Worm (Caenorhabditis elegans): ENCODE results near the gene Y13C8A.1.
A peak's percentile ranks its signal among the peaks of the same experiment; 100 is the strongest.
"Not testable (repeated sequence)": the region's sequence is repeated elsewhere in the genome, so short reads cannot be mapped to it uniquely, and the experiment has no call there.

Y13C8A.1 gene

ce11 chrX:16901906-16902383, 18.4 kb downstream of the Y13C8A.1 start (continued):
- TF ChIP-seq efl-1 (optimal IDR thresholded peaks at IDR 0.05) (peak in 1 of 2 experiments; percentile 11), efl-1 (GFP tag; optimal IDR thresholded peaks at IDR 0.05 in 1 of 2) (peak in 1 of 2 experiments; percentile 14), ceh-88 (GFP tag; IDR thresholded peaks at IDR 0.05) (peak; percentile 43; the same call in 1 of the 2 replicates), nhr-19 (GFP tag; conservative IDR thresholded peaks at IDR 0.05) (peak; percentile 83), mdl-1 (tag; optimal IDR thresholded peaks at IDR 0.05) (peak in 1 of 2 experiments; percentile 84), lin-35 (GFP tag; optimal IDR thresholded peaks at IDR 0.05) (peak; percentile 32 to 70), elt-3 (tag; optimal IDR thresholded peaks at IDR 0.05) (peak in 1 of 6 experiments; percentile 1), mep-1 (tag; optimal IDR thresholded peaks at IDR 0.05) (peak; percentile 36), skn-1 (tag; optimal IDR thresholded peaks at IDR 0.05) (peak; percentile 13), nhr-71 (tag; optimal IDR thresholded peaks at IDR 0.05) (peak; percentile 83), dsc-1 (tag; optimal IDR thresholded peaks at IDR 0.05) (peak; percentile 1), rnt-1 (tag; optimal IDR thresholded peaks at IDR 0.05) (peak; percentile 35), nhr-20 (tag; optimal IDR thresholded peaks at IDR 0.05) (peak; percentile 79), lin-14 (GFP tag; optimal IDR thresholded peaks at IDR 0.05) (peak; percentile 90)

- TF ChIP-seq efl-1 (optimal IDR thresholded peaks at IDR 0.05) (no peak), efl-1 (GFP tag; optimal IDR thresholded peaks at IDR 0.05 in 1 of 2) (peak in 1 of 2 experiments; percentile 64), ces-1 (GFP tag; optimal IDR thresholded peaks at IDR 0.05) (no peak)
Observed at ce11 chrX:16902657-16903056, 19.1 kb downstream of the Y13C8A.1 start.

DNA sequence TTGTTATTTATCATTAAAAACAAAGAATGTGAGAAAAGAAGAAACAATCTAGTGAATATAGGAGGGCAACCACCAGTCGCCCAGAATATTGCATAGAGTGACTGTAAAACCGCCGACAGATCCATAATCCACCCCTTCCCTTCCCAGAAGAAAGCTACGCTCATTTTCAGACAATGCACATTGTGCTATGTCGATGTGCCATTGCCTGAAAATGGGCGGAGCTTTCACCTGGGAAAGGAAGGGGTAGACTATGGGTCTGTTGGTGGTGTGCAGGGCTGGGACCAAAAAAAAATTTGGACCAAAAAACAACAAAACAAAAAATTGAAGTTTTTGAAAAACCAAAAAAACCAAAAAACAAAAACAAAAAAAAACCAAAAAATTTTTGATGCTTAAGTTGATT, 20.1 kb downstream of the Y13C8A.1 start, which contains the start of gene F39F10.4:
Gene F39F10.4 (minus strand): TSS at position 101 of the 400 bp plus-strand sequence.
- TF ChIP-seq unc-98 (GFP tag; IDR thresholded peaks at IDR 0.05) (no peak), aly-2 (tag; optimal IDR thresholded peaks at IDR 0.05) (no peak), rnt-1 (tag; optimal IDR thresholded peaks at IDR 0.05) (no peak), Y116A8C.19 (tag; optimal IDR thresholded peaks at IDR 0.05; ENCODE audit: borderline replicate concordance) (no peak), pqm-1 (tag; optimal IDR thresholded peaks at IDR 0.05) (no peak), ets-5 (GFP tag; IDR thresholded peaks at IDR 0.05) (no peak)

ce11 chrX:16913669-16914068, 30.1 kb downstream of the Y13C8A.1 start, which contains the start of gene F39F10.5:
F39F10.5 (minus strand) TSS chrX:16913769.
- not testable (repeated sequence) for TF ChIP-seq lin-39 (tag; optimal IDR thresholded peaks at IDR 0.05); lin-14 (GFP tag; optimal IDR thresholded peaks at IDR 0.05); C34B4.2 (tag; optimal IDR thresholded peaks at IDR 0.05)

DNA sequence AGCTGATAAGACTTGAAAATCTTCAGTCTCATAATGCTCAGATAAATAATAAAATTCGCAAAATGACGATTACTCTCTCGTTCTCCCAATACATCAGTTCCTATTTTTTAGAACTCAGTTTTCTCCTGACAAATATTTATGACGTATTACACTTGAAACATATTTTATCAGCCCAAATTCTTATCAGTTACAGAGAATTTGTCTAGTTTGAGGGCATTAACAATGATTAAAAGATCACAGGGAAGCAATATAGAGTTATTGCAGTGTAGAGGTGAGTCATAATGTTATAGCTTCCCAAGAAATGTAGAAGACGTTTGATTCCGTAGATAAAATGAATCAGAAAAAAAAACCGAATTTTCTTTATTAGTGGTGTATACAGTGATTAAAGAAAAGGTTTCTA, 35.9 kb downstream of the Y13C8A.1 start:
- TF ChIP-seq hlh-4 (tag; optimal IDR thresholded peaks at IDR 0.05) (no peak), nhr-20 (tag; optimal IDR thresholded peaks at IDR 0.05) (no peak), lin-14 (GFP tag; optimal IDR thresholded peaks at IDR 0.05) (no peak), nhr-90 (tag; optimal IDR thresholded peaks at IDR 0.05; ENCODE audit: poor library complexity) (no peak), alr-1 (tag; optimal IDR thresholded peaks at IDR 0.05; ENCODE audit: borderline replicate concordance) (no peak), rnt-1 (tag; optimal IDR thresholded peaks at IDR 0.05) (no peak), lin-39 (tag; optimal IDR thresholded peaks at IDR 0.05) (no peak), irx-1 (tag; optimal IDR thresholded peaks at IDR 0.05) (no peak), grh-1 (GFP tag; IDR thresholded peaks at IDR 0.05) (no peak), snpc-4 (tag; optimal IDR thresholded peaks at IDR 0.05) (no peak), skn-1 (tag; optimal IDR thresholded peaks at IDR 0.05) (no peak), sptf-1 (tag; optimal IDR thresholded peaks at IDR 0.05) (no peak), dsc-1 (tag; optimal IDR thresholded peaks at IDR 0.05) (peak; percentile 53), aly-2 (tag; optimal IDR thresholded peaks at IDR 0.05) (no peak), swsn-7 (tag; optimal IDR thresholded peaks at IDR 0.05) (no peak), elt-3 (tag; optimal IDR thresholded peaks at IDR 0.05) (no peak), efl-1 (optimal IDR thresholded peaks at IDR 0.05) (no peak), efl-1 (GFP tag; optimal IDR thresholded peaks at IDR 0.05 in 1 of 2) (peak in 1 of 2 experiments; percentile 2)

- no peak for TF ChIP-seq F16B12.6 (tag; optimal IDR thresholded peaks at IDR 0.05)
- no peak for TF ChIP-seq ets-5 (GFP tag; IDR thresholded peaks at IDR 0.05)
- no peak for TF ChIP-seq ztf-11 (tag; optimal IDR thresholded peaks at IDR 0.05)
- TF ChIP-seq zag-1 (tag; optimal IDR thresholded peaks at IDR 0.05) = no peak
Observed at ce11 chrX:16921533-16921932, 38.0 kb downstream of the Y13C8A.1 start, which contains the start of gene fbxb-114. fbxb-114 (plus strand) TSS chrX:16921833.
